Comparison of ENCODE assay signal across 1 fruit fly cellular context in the genomic region with DNA sequence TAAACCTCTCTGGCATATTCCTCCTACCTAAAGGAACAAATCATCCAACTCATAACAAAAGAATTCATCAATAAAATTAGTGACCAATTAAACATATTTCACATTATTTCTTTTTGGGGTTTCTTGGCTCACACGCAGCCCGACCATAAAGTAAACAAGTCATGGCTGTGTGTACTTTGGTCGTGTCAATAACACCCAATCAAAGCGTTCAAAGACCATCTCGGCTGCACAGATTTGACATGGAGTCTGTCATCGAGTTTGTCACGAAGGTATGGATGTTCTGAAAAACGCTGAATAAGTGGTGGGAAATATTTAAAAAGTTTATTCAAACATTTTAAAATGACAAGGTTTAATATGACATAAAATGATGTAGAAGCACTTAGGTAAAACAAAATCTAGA.
TF ChIP-seq lines count a peak whose summit lies in the region.

No protein-coding gene starts in this region.

TF ChIP-seq in whole organism, embryonic, 481 proteins besides CTCF, POLR2A, EP300 and RAD21 (continued from another document):
- no peak for TF ChIP-seq CG17186 (GFP tag; optimal IDR thresholded peaks at IDR 0.05; lab: Kevin White, UChicago)
- TF ChIP-seq lov (optimal IDR thresholded peaks at IDR 0.05; lab: Kevin White, UChicago): no peak
- TF ChIP-seq lov (GFP tag; IDR thresholded peaks at IDR 0.05; lab: Robert Waterston, UW): peak; percentile 41; the same call in 1 of the 3 replicates
- no peak for TF ChIP-seq Kr (GFP tag; optimal IDR thresholded peaks at IDR 0.05; lab: Kevin White, UChicago)
- TF ChIP-seq Drgx (GFP tag; IDR thresholded peaks at IDR 0.05; lab: Robert Waterston, UW): no peak
- TF ChIP-seq CG42726 (GFP tag; IDR thresholded peaks at IDR 0.05; lab: Robert Waterston, UW; ENCODE audit: partially characterized antibody): no peak
- 0 out of 3 replicates have a peak, but pooled peaks have one; percentile 6 for TF ChIP-seq CG3726 (GFP tag; IDR thresholded peaks at IDR 0.05; lab: Robert Waterston, UW)
- no peak for TF ChIP-seq sc (optimal IDR thresholded peaks at IDR 0.05; lab: Kevin White, UChicago)
- TF ChIP-seq sc (GFP tag; optimal IDR thresholded peaks at IDR 0.05; lab: Kevin White, UChicago): peak; percentile 40
- TF ChIP-seq CG31388 (GFP tag; optimal IDR thresholded peaks at IDR 0.05; lab: Kevin White, UChicago): no peak
- TF ChIP-seq cato (GFP tag; optimal IDR thresholded peaks at IDR 0.05; lab: Kevin White, UChicago; ENCODE audit: borderline replicate concordance): peak; percentile 21
- TF ChIP-seq Fer3 (tag; optimal IDR thresholded peaks at IDR 0.05; lab: Kevin White, UChicago): peak; percentile 53
- TF ChIP-seq Fer2 (tag; optimal IDR thresholded peaks at IDR 0.05; lab: Kevin White, UChicago): no peak
- no peak for TF ChIP-seq sisA (GFP tag; IDR thresholded peaks at IDR 0.05; lab: Robert Waterston, UW)
- TF ChIP-seq CG8478 (optimal IDR thresholded peaks at IDR 0.05; lab: Kevin White, UChicago): no peak
- peak; percentile 17 for TF ChIP-seq slou (GFP tag; optimal IDR thresholded peaks at IDR 0.05; lab: Kevin White, UChicago)
- TF ChIP-seq MESR4 (GFP tag; optimal IDR thresholded peaks at IDR 0.05; lab: Kevin White, UChicago): no peak
- TF ChIP-seq kni (GFP tag; optimal IDR thresholded peaks at IDR 0.05; lab: Kevin White, UChicago): peak; percentile 45
- TF ChIP-seq CG15696 (tag; optimal IDR thresholded peaks at IDR 0.05; lab: Kevin White, UChicago): peak; percentile 63
- peak; percentile 53 for TF ChIP-seq fd3F (GFP tag; optimal IDR thresholded peaks at IDR 0.05; lab: Kevin White, UChicago)
- no peak for TF ChIP-seq CG32772 (GFP tag; IDR thresholded peaks at IDR 0.05; lab: Robert Waterston, UW)
- TF ChIP-seq ham (GFP tag; IDR thresholded peaks at IDR 0.05; lab: Robert Waterston, UW): no peak
- TF ChIP-seq CG4820 (GFP tag; optimal IDR thresholded peaks at IDR 0.05; lab: Kevin White, UChicago): peak; percentile 13
- TF ChIP-seq CG12236 (GFP tag; optimal IDR thresholded peaks at IDR 0.05; lab: Kevin White, UChicago): peak; percentile 20
- TF ChIP-seq Nf-YB (GFP tag; optimal IDR thresholded peaks at IDR 0.05; lab: Kevin White, UChicago): no peak
- TF ChIP-seq klu (GFP tag; IDR thresholded peaks at IDR 0.05; lab: Robert Waterston, UW): no peak
- TF ChIP-seq CG7987 (GFP tag; optimal IDR thresholded peaks at IDR 0.05; lab: Kevin White, UChicago): peak; percentile 81
- peak; percentile 35 for TF ChIP-seq Camta (GFP tag; optimal IDR thresholded peaks at IDR 0.05; lab: Kevin White, UChicago)
- TF ChIP-seq C15 (GFP tag; IDR thresholded peaks at IDR 0.05; lab: Robert Waterston, UW): no peak
- TF ChIP-seq disco-r (GFP tag; optimal IDR thresholded peaks at IDR 0.05; lab: Kevin White, UChicago): no peak
- no peak for TF ChIP-seq jumu (GFP tag; optimal IDR thresholded peaks at IDR 0.05; lab: Kevin White, UChicago)
- TF ChIP-seq CG8388 (GFP tag; optimal IDR thresholded peaks at IDR 0.05; lab: Kevin White, UChicago): no peak
- peak; percentile 23 for TF ChIP-seq CG17385 (GFP tag; optimal IDR thresholded peaks at IDR 0.05; lab: Kevin White, UChicago)
- TF ChIP-seq Hr51 (GFP tag; optimal IDR thresholded peaks at IDR 0.05; lab: Kevin White, UChicago): peak; percentile 4 to 22
- TF ChIP-seq phol (tag; optimal IDR thresholded peaks at IDR 0.05; lab: Kevin White, UChicago): no peak
- 0 out of 2 replicates have a peak, but pooled peaks have one; percentile 21 for TF ChIP-seq dimm (GFP tag; IDR thresholded peaks at IDR 0.05; lab: Robert Waterston, UW)
- no peak; the same call in 1 of the 2 replicates for TF ChIP-seq CG11696 (GFP tag; IDR thresholded peaks at IDR 0.05; lab: Robert Waterston, UW)
- peak; percentile 1 for TF ChIP-seq CG12104 (GFP tag; optimal IDR thresholded peaks at IDR 0.05; lab: Kevin White, UChicago)
- TF ChIP-seq Antp (GFP tag; optimal IDR thresholded peaks at IDR 0.05; lab: Kevin White, UChicago): no peak
- TF ChIP-seq Max (GFP tag; optimal IDR thresholded peaks at IDR 0.05; lab: Kevin White, UChicago): peak; percentile 1
- no peak for TF ChIP-seq CG13287 (GFP tag; IDR thresholded peaks at IDR 0.05; lab: Robert Waterston, UW; ENCODE audit: partially characterized antibody)
- TF ChIP-seq CG12391 (tag; optimal IDR thresholded peaks at IDR 0.05; lab: Kevin White, UChicago): no peak
- TF ChIP-seq CG8290 (GFP tag; optimal IDR thresholded peaks at IDR 0.05; lab: Kevin White, UChicago): no peak
- TF ChIP-seq CG8290 (tag; optimal IDR thresholded peaks at IDR 0.05; lab: Kevin White, UChicago): peak in 1 of 2 experiments; percentile 70
- TF ChIP-seq rib (GFP tag; IDR thresholded peaks at IDR 0.05; lab: Robert Waterston, UW): no peak
- TF ChIP-seq crc (GFP tag; optimal IDR thresholded peaks at IDR 0.05; lab: Kevin White, UChicago): no peak
- TF ChIP-seq jigr1 (GFP tag; IDR thresholded peaks at IDR 0.05; lab: Robert Waterston, UW): no peak
- no peak for TF ChIP-seq CG12155 (GFP tag; optimal IDR thresholded peaks at IDR 0.05; lab: Kevin White, UChicago)
- TF ChIP-seq scrt (GFP tag; optimal IDR thresholded peaks at IDR 0.05; lab: Kevin White, UChicago): no peak
- TF ChIP-seq CG4730 (GFP tag; IDR thresholded peaks at IDR 0.05; lab: Robert Waterston, UW): 0 out of 2 replicates have a peak, but pooled peaks have one; percentile 29
- no peak for TF ChIP-seq CG11723 (GFP tag; optimal IDR thresholded peaks at IDR 0.05; lab: Kevin White, UChicago)
- peak; percentile 67; the same call in 1 of the 2 replicates for TF ChIP-seq CG1024 (GFP tag; IDR thresholded peaks at IDR 0.05; lab: Robert Waterston, UW)
- no peak for TF ChIP-seq her (GFP tag; optimal IDR thresholded peaks at IDR 0.05; lab: Kevin White, UChicago)
- TF ChIP-seq zen (tag; optimal IDR thresholded peaks at IDR 0.05; lab: Kevin White, UChicago): no peak
- no peak for TF ChIP-seq ase (GFP tag; IDR thresholded peaks at IDR 0.05; lab: Robert Waterston, UW)
- no peak for TF ChIP-seq bbx (GFP tag; IDR thresholded peaks at IDR 0.05; lab: Robert Waterston, UW; ENCODE audit: partially characterized antibody)
- no peak for TF ChIP-seq pita (GFP tag; optimal IDR thresholded peaks at IDR 0.05; lab: Kevin White, UChicago)
- no peak for TF ChIP-seq Lpt (GFP tag; optimal IDR thresholded peaks at IDR 0.05; lab: Kevin White, UChicago)
- no peak for TF ChIP-seq CG14667 (GFP tag; IDR thresholded peaks at IDR 0.05; lab: Robert Waterston, UW)
- TF ChIP-seq yki (optimal IDR thresholded peaks at IDR 0.05; lab: Kevin White, UChicago): no peak
- TF ChIP-seq CG6813 (GFP tag; optimal IDR thresholded peaks at IDR 0.05; lab: Kevin White, UChicago): peak; percentile 43
- TF ChIP-seq NC2α (GFP tag; optimal IDR thresholded peaks at IDR 0.05; lab: Kevin White, UChicago): no peak
- TF ChIP-seq CG3065 (GFP tag; optimal IDR thresholded peaks at IDR 0.05; lab: Kevin White, UChicago): peak; percentile 11
- peak; percentile 56; the same call in 2 of the 3 replicates for TF ChIP-seq zfh1 (GFP tag; IDR thresholded peaks at IDR 0.05; lab: Robert Waterston, UW)
- peak; percentile 16 for TF ChIP-seq luna (GFP tag; optimal IDR thresholded peaks at IDR 0.05; lab: Kevin White, UChicago)
- peak; percentile 42 for TF ChIP-seq NfI (GFP tag; optimal IDR thresholded peaks at IDR 0.05; lab: Kevin White, UChicago)
- no peak for TF ChIP-seq CG7963 (GFP tag; IDR thresholded peaks at IDR 0.05; lab: Robert Waterston, UW; ENCODE audit: partially characterized antibody)
- TF ChIP-seq CG7839 (tag; optimal IDR thresholded peaks at IDR 0.05; lab: Kevin White, UChicago): peak; percentile 29
- no peak for TF ChIP-seq sna (GFP tag; IDR thresholded peaks at IDR 0.05; lab: Robert Waterston, UW; ENCODE audit: partially characterized antibody)
- no peak for TF ChIP-seq CG13894 (tag; optimal IDR thresholded peaks at IDR 0.05; lab: Kevin White, UChicago)
- TF ChIP-seq Usf (GFP tag; optimal IDR thresholded peaks at IDR 0.05; lab: Kevin White, UChicago): no peak
- TF ChIP-seq Six4 (GFP tag; optimal IDR thresholded peaks at IDR 0.05; lab: Kevin White, UChicago): no peak
- TF ChIP-seq YL-1 (GFP tag; optimal IDR thresholded peaks at IDR 0.05; lab: Kevin White, UChicago): peak; percentile 32
- TF ChIP-seq Dip3 (GFP tag; optimal IDR thresholded peaks at IDR 0.05; lab: Kevin White, UChicago): no peak
TF ChIP-seq in whole organism, embryonic: peak in this region for 188.
